Fruit fly (Drosophila melanogaster): ENCODE measurements around the gene CG33645.
A peak's percentile ranks its signal among the peaks of the same experiment; 100 is the strongest.

The CG33645 gene

dm6 chr2L:13514262-13514937, 18.2 kb upstream of the CG33645 start (continued):
- TF ChIP-seq NfI (GFP tag; optimal IDR thresholded peaks at IDR 0.05) = peak; percentile 59
- TF ChIP-seq knrl (GFP tag; IDR thresholded peaks at IDR 0.05; ENCODE audit: partially characterized antibody) = peak; percentile 20; the same call in 1 of the 3 replicates
- peak; percentile 76 for TF ChIP-seq CG10209 (GFP tag; optimal IDR thresholded peaks at IDR 0.05)
- peak; percentile 22 for TF ChIP-seq CG17829 (tag; optimal IDR thresholded peaks at IDR 0.05)
- 0 out of 2 replicates have a peak, but pooled peaks have one; percentile 12 for TF ChIP-seq ato (GFP tag; IDR thresholded peaks at IDR 0.05; ENCODE audit: partially characterized antibody)
- TF ChIP-seq Bdp1 (GFP tag; optimal IDR thresholded peaks at IDR 0.05) = no peak
- TF ChIP-seq GATAe (GFP tag; conservative IDR thresholded peaks at IDR 0.05) = no peak
- peak; percentile 62 for TF ChIP-seq B-H2 (GFP tag; optimal IDR thresholded peaks at IDR 0.05)
- TF ChIP-seq CG18011 (GFP tag; optimal IDR thresholded peaks at IDR 0.05) = no peak
- TF ChIP-seq CG9932 (GFP tag; IDR thresholded peaks at IDR 0.05) = peak; percentile 66
- no peak for TF ChIP-seq gt (GFP tag; IDR thresholded peaks at IDR 0.05)
- no peak for TF ChIP-seq zfh1 (GFP tag; IDR thresholded peaks at IDR 0.05)
- no peak for TF ChIP-seq CG3065 (GFP tag; optimal IDR thresholded peaks at IDR 0.05)
- TF ChIP-seq tgo (GFP tag; IDR thresholded peaks at IDR 0.05) = peak; percentile 70
- TF ChIP-seq Eip74EF (GFP tag; optimal IDR thresholded peaks at IDR 0.05) = no peak
- TF ChIP-seq CG5953 (GFP tag; IDR thresholded peaks at IDR 0.05) = no peak
- peak; percentile 74 for TF ChIP-seq grau (tag; optimal IDR thresholded peaks at IDR 0.05)
- no peak for TF ChIP-seq CG1024 (GFP tag; IDR thresholded peaks at IDR 0.05)
- TF ChIP-seq CG7786 (GFP tag; optimal IDR thresholded peaks at IDR 0.05) = no peak
- peak; percentile 22 for TF ChIP-seq run (tag; optimal IDR thresholded peaks at IDR 0.05)
- TF ChIP-seq CG3407 (GFP tag; optimal IDR thresholded peaks at IDR 0.05) = no peak
- peak; percentile 62 for TF ChIP-seq CG6854 (GFP tag; optimal IDR thresholded peaks at IDR 0.05)
- no peak for TF ChIP-seq YL-1 (GFP tag; optimal IDR thresholded peaks at IDR 0.05)
- peak; percentile 60 for TF ChIP-seq CG11085 (GFP tag; IDR thresholded peaks at IDR 0.05)
- TF ChIP-seq CG2202 (tag; optimal IDR thresholded peaks at IDR 0.05) = no peak
- TF ChIP-seq CG9215 (GFP tag; IDR thresholded peaks at IDR 0.05) = peak; percentile 62
- TF ChIP-seq tin (GFP tag; optimal IDR thresholded peaks at IDR 0.05) = peak; percentile 8
- peak; percentile 30; the same call in 1 of the 3 replicates for TF ChIP-seq ci (GFP tag; IDR thresholded peaks at IDR 0.05)
- TF ChIP-seq CG10979 (tag; optimal IDR thresholded peaks at IDR 0.05) = peak; percentile 31
- peak in 1 of 3 experiments; percentile 26 for TF ChIP-seq lola (GFP tag; optimal IDR thresholded peaks at IDR 0.05)
- TF ChIP-seq Ets65A (GFP tag) = no peak
- TF ChIP-seq row (GFP tag; IDR thresholded peaks at IDR 0.05) = no peak; the same call in none of the 3 replicates
- TF ChIP-seq kni (GFP tag; optimal IDR thresholded peaks at IDR 0.05) = peak; percentile 15
- TF ChIP-seq CHES-1-like (GFP tag; optimal IDR thresholded peaks at IDR 0.05) = no peak
- no peak for TF ChIP-seq Neu2 (GFP tag; optimal IDR thresholded peaks at IDR 0.05; ENCODE audit: borderline replicate concordance)
- TF ChIP-seq psq (GFP tag; optimal IDR thresholded peaks at IDR 0.05) = no peak
- no peak for TF ChIP-seq trem (tag; optimal IDR thresholded peaks at IDR 0.05)
- 0 out of 2 replicates have a peak, but pooled peaks have one; percentile 38 for TF ChIP-seq chm (GFP tag; IDR thresholded peaks at IDR 0.05)
- TF ChIP-seq Dip2 (GFP tag; IDR thresholded peaks at IDR 0.05) = no peak
- TF ChIP-seq CG13424 (tag; optimal IDR thresholded peaks at IDR 0.05) = peak; percentile 71
- TF ChIP-seq Sox100B (GFP tag; optimal IDR thresholded peaks at IDR 0.05) = peak; percentile 51
- TF ChIP-seq CG14441 (GFP tag; IDR thresholded peaks at IDR 0.05) = peak; percentile 52; the same call in 1 of the 2 replicates
- TF ChIP-seq otp (GFP tag; IDR thresholded peaks at IDR 0.05) = no peak; the same call in 2 of the 3 replicates
- no peak for TF ChIP-seq HmgZ (tag; optimal IDR thresholded peaks at IDR 0.05)
- TF ChIP-seq crc (GFP tag; optimal IDR thresholded peaks at IDR 0.05) = no peak
- TF ChIP-seq chinmo (GFP tag; IDR thresholded peaks at IDR 0.05; ENCODE audit: partially characterized antibody) = peak; percentile 99
- no peak for TF ChIP-seq usp (GFP tag; optimal IDR thresholded peaks at IDR 0.05)
